Fruit fly (Drosophila melanogaster) whole organism, adult: Measurements from ENCODE around the gene mthl5.

Experiments used
- CG11617 ChIP-seq: fragments of 200-800 bp; sonication (Bioruptor generic); optimal IDR thresholded peaks from 2 replicates; lab custom pipeline; 2017; ENCODE audit warnings: mild to moderate bottlenecking, missing biosample characterization, missing genetic modification reagents, missing genetic modification characterization
- CG12768 ChIP-seq: fragments of 200-800 bp; sonication (Bioruptor generic); optimal IDR thresholded peaks from 2 replicates; lab custom pipeline; 2017; ENCODE audit warnings: missing biosample characterization, missing genetic modification characterization, mild to moderate bottlenecking, moderate library complexity, missing genetic modification reagents
- CG14711 ChIP-seq: fragments of 200-800 bp; sonication (Bioruptor generic); optimal IDR thresholded peaks from 2 replicates; lab custom pipeline; 2018; ENCODE audit warnings: missing biosample characterization, mild to moderate bottlenecking, missing genetic modification characterization, moderate library complexity
- CG1620 ChIP-seq: fragments of 200-800 bp; sonication (Bioruptor generic); optimal IDR thresholded peaks from 2 replicates; lab custom pipeline; 2016; ENCODE audit warnings: missing biosample characterization, missing genetic modification characterization
- CG33017 ChIP-seq: fragments of 200-800 bp; sonication (Bioruptor generic); optimal IDR thresholded peaks from 2 replicates; lab custom pipeline; 2018; ENCODE audit warnings: missing biosample characterization, mild to moderate bottlenecking, missing genetic modification characterization, moderate library complexity
- CG7045 ChIP-seq: fragments of 200-800 bp; sonication (Bioruptor generic); optimal IDR thresholded peaks from 2 replicates; lab custom pipeline; 2017; ENCODE audit warnings: missing biosample characterization, mild to moderate bottlenecking, missing genetic modification characterization
- CG7101 ChIP-seq: fragments of 200-800 bp; sonication (Bioruptor generic); optimal IDR thresholded peaks from 2 replicates; lab custom pipeline; 2018; ENCODE audit warnings: missing biosample characterization, mild to moderate bottlenecking, missing genetic modification characterization, moderate library complexity
- Crg-1 ChIP-seq: fragments of 200-800 bp; sonication (Bioruptor generic); optimal IDR thresholded peaks from 2 replicates; lab custom pipeline; 2016; ENCODE audit warnings: missing biosample characterization, missing genetic modification characterization
- Mnt ChIP-seq: fragments of 200-800 bp; sonication (Bioruptor generic); optimal IDR thresholded peaks from 2 replicates; lab custom pipeline; 2016; ENCODE audit warnings: missing biosample characterization, mild to moderate bottlenecking, missing genetic modification characterization
- bab1 ChIP-seq: fragments of 200-800 bp; sonication (Bioruptor generic); optimal IDR thresholded peaks from 3 replicates; lab custom pipeline; 2019; ENCODE audit warnings: missing biosample characterization, mild to moderate bottlenecking, missing genetic modification characterization, moderate library complexity
- cic ChIP-seq: fragments of 200-800 bp; sonication (Bioruptor generic); optimal IDR thresholded peaks from 2 replicates; lab custom pipeline; 2017; ENCODE audit warnings: missing biosample characterization, mild to moderate bottlenecking, missing genetic modification characterization, moderate library complexity
- kay ChIP-seq: fragments of 200-800 bp; sonication (Bioruptor generic); peaks from one replicate; lab custom pipeline; 2016; ENCODE audit warnings: missing biosample characterization, missing genetic modification characterization, borderline replicate concordance
- ovo ChIP-seq: fragments of 200-800 bp; sonication (Bioruptor generic); optimal IDR thresholded peaks from 2 replicates; lab custom pipeline; 2016; ENCODE audit warnings: missing biosample characterization, missing genetic modification characterization
- pad ChIP-seq: fragments of 200-800 bp; sonication (Bioruptor generic); optimal IDR thresholded peaks from 3 replicates; lab custom pipeline; 2017; ENCODE audit warnings: missing biosample characterization, missing genetic modification characterization, mild to moderate bottlenecking, moderate library complexity, missing genetic modification reagents

dm6 chr3R:11933903-11934302 lies 46.9 kb upstream of the mthl5 start:
- TF ChIP-seq CG12768 (GFP tag; lab: Kevin White, UChicago), result no peak
- no peak for TF ChIP-seq CG1620 (GFP tag; lab: Kevin White, UChicago)
- no peak for TF ChIP-seq Crg-1 (GFP tag; lab: Kevin White, UChicago)
- no peak for TF ChIP-seq ovo (GFP tag; lab: Kevin White, UChicago)
- no peak for TF ChIP-seq cic (GFP tag; lab: Kevin White, UChicago)
- no peak for TF ChIP-seq kay (GFP tag; lab: Kevin White, UChicago)
- TF ChIP-seq Mnt (GFP tag; lab: Kevin White, UChicago), result no peak
- no peak for TF ChIP-seq CG14711 (tag; lab: Kevin White, UChicago)
- no peak for TF ChIP-seq pad
- TF ChIP-seq bab1 (GFP tag; lab: Kevin White, UChicago), result no peak
- TF ChIP-seq CG7045 (GFP tag; lab: Kevin White, UChicago), result no peak
- no peak for TF ChIP-seq CG7101 (tag; lab: Kevin White, UChicago)
- no peak for TF ChIP-seq CG11617
- no peak for TF ChIP-seq CG33017
